Worm (Caenorhabditis elegans): ENCODE results near the gene snu-23.

DNA sequence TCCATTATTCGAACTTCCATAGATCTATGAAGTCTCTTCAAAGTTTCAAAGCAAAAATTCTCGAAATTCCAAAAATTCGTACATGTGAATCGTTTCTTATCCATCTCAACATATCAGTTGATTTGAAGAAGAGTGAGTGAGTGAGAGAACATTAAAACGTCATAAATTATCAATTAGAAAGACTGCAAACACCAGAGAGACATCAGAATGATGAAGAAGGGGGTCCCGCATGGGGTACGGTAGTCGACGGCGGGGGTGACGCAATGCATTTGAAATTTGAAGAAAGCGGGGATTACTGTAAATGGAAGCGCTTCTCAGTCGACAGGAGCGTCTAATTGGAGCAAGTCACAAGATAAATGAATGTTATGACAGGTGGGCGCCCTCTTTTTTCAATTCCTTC lies 20.6 kb upstream of the snu-23 start:
- TF ChIP-seq zip-8 (tag; optimal IDR thresholded peaks at IDR 0.05) (no peak), ceh-39 (tag; optimal IDR thresholded peaks at IDR 0.05) (no peak)
